Worm (Caenorhabditis elegans) whole organism, mixed stage, embryonic: ENCODE measurements around the gene T24D8.6.

ENCODE experiments used
- elt-3 ChIP-seq: fragments of 150-350 bp; optimal IDR thresholded peaks from 2 replicates; lab custom pipeline; 2014; ENCODE audit warnings: missing biosample characterization, missing genetic modification characterization
- ham-2 ChIP-seq: fragments of 200-800 bp; sonication (Bioruptor generic); optimal IDR thresholded peaks from 2 replicates; lab custom pipeline; 2018; ENCODE audit warnings: mild to moderate bottlenecking, missing genetic modification characterization, missing compliant biosample characterization
- hlh-1 ChIP-seq: fragments of 150-350 bp; optimal IDR thresholded peaks from 2 replicates; lab custom pipeline; 2014; ENCODE audit warnings: missing biosample characterization, missing genetic modification reagents, missing genetic modification characterization
- lin-13 ChIP-seq: fragments of 150-350 bp; optimal IDR thresholded peaks from 2 replicates; lab custom pipeline; 2014; ENCODE audit warnings: missing biosample characterization, missing genetic modification characterization
- nhr-2 ChIP-seq: fragments of 150-350 bp; optimal IDR thresholded peaks from 2 replicates; lab custom pipeline; 2014; ENCODE audit warnings: missing biosample characterization, missing genetic modification characterization
- snpc-4 ChIP-seq: fragments of 150-350 bp; optimal IDR thresholded peaks from 2 replicates; lab custom pipeline; 2014; ENCODE audit warnings: missing biosample characterization, missing genetic modification characterization
- sptf-1 ChIP-seq: sonication (generic microtip); optimal IDR thresholded peaks from 2 replicates; lab custom pipeline; 2017; ENCODE audit warnings: mild to moderate bottlenecking, missing genetic modification characterization, moderate library complexity, missing compliant biosample characterization
- unc-120 ChIP-seq: sonication (generic microtip); optimal IDR thresholded peaks from 2 replicates; lab custom pipeline; 2017; ENCODE audit warnings: missing genetic modification characterization, missing compliant biosample characterization; ENCODE audit not compliant: poor library complexity, severe bottlenecking
- unc-62 ChIP-seq: fragments of 150-350 bp; optimal IDR thresholded peaks from 2 replicates; lab custom pipeline; 2014; ENCODE audit warnings: missing biosample characterization, missing genetic modification reagents, missing genetic modification characterization
- zip-8 ChIP-seq: fragments of 150-350 bp; optimal IDR thresholded peaks from 2 replicates; lab custom pipeline; 2014; ENCODE audit warnings: missing biosample characterization, missing genetic modification characterization
- ztf-11 ChIP-seq: fragments of 150-350 bp; optimal IDR thresholded peaks from 2 replicates; lab custom pipeline; 2014; ENCODE audit warnings: missing biosample characterization, missing genetic modification characterization

DNA sequence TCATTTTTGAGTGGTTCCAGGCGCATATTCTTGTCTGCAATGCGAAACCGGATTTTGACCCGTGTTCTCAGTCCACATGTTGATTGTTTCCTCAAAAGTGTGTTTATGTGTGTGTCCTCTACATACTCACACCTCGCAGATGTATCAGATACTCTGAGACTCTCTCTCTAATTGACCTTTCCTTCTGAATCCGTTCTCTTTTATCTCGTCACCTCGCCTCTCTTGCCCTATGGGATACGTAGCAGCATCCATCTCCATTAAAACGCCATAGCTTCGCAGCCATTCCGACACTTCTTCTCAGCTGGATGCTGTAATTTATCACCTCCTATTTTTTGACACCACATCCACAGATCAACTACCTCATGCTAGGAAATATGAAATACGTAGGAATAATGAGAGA is 35.3 kb downstream of the T24D8.6 start:
- TF ChIP-seq lin-13 (tag; lab: Kevin White, UChicago) (no peak), unc-120 (tag; lab: Kevin White, UChicago) (no peak), nhr-2 (tag; lab: Kevin White, UChicago) (peak; percentile 15), snpc-4 (no peak), ztf-11 (tag; lab: Kevin White, UChicago) (no peak), sptf-1 (tag; lab: Kevin White, UChicago) (no peak), unc-62 (peak; percentile 50), elt-3 (tag; lab: Kevin White, UChicago) (no peak), zip-8 (no peak), hlh-1 (no peak), ham-2 (peak; percentile 63)
